Fruit fly (Drosophila melanogaster) whole organism, embryonic: ENCODE data around the gene Rab9D.

ENCODE experiments used
- Atf3 ChIP-seq: fragments of 200-800 bp; sonication (Bioruptor generic); optimal IDR thresholded peaks from 3 replicates; lab custom pipeline; 2016; ENCODE audit warnings: missing biosample characterization, missing genetic modification characterization
- BEAF-32 ChIP-seq: fragments of 200-800 bp; sonication (Bioruptor generic); optimal IDR thresholded peaks from 3 replicates; lab custom pipeline; 2017; ENCODE audit warnings: missing biosample characterization, missing genetic modification characterization, mild to moderate bottlenecking, moderate library complexity, missing genetic modification reagents
- CG10543 ChIP-seq: fragments of 200-800 bp; sonication (Bioruptor generic); optimal IDR thresholded peaks from 3 replicates; lab custom pipeline; 2017; ENCODE audit warnings: missing biosample characterization, mild to moderate bottlenecking, missing genetic modification characterization, moderate library complexity
- CG11085 ChIP-seq: fragments of 200-800 bp; sonication (Bioruptor generic); IDR thresholded peaks from 2 replicates; pipeline ENCODE4 v1.3.6; 2022; ENCODE audit warnings: missing biosample characterization, missing genetic modification characterization
- CG11398 ChIP-seq: fragments of 200-800 bp; sonication (Bioruptor generic); optimal IDR thresholded peaks from 2 replicates; lab custom pipeline; 2016; ENCODE audit warnings: missing biosample characterization, missing genetic modification characterization
- CG11723 ChIP-seq: fragments of 200-800 bp; sonication (Bioruptor generic); optimal IDR thresholded peaks from 2 replicates; lab custom pipeline; 2017; ENCODE audit warnings: missing biosample characterization, mild to moderate bottlenecking, missing genetic modification characterization
- CG14441 ChIP-seq: fragments of 200-800 bp; sonication (Bioruptor generic); IDR thresholded peaks from 2 replicates; pipeline ENCODE4 v1.3.6; 2022; ENCODE audit warnings: missing biosample characterization, missing genetic modification characterization
- CG1602 ChIP-seq: fragments of 200-800 bp; sonication (Bioruptor generic); optimal IDR thresholded peaks from 3 replicates; lab custom pipeline; 2016; ENCODE audit warnings: missing biosample characterization, missing genetic modification characterization
- CG1792 ChIP-seq: fragments of 200-800 bp; sonication (Bioruptor generic); optimal IDR thresholded peaks from 2 replicates; lab custom pipeline; 2016; ENCODE audit warnings: missing biosample characterization, missing genetic modification characterization
- CG2875 ChIP-seq: fragments of 200-800 bp; sonication (Bioruptor generic); optimal IDR thresholded peaks from 2 replicates; lab custom pipeline; 2017; ENCODE audit warnings: missing biosample characterization, mild to moderate bottlenecking, missing genetic modification characterization, missing genetic modification reagents
- CG30431 ChIP-seq: fragments of 200-800 bp; sonication (Bioruptor generic); optimal IDR thresholded peaks from 2 replicates; lab custom pipeline; 2017; ENCODE audit warnings: missing biosample characterization, missing genetic modification characterization
- CG32532 ChIP-seq: fragments of 200-800 bp; sonication (Bioruptor generic); IDR thresholded peaks from 2 replicates; pipeline ENCODE4 v1.3.6; 2022; ENCODE audit warnings: missing biosample characterization, missing genetic modification characterization
- CG3281 ChIP-seq: fragments of 200-800 bp; sonication (Bioruptor generic); optimal IDR thresholded peaks from 3 replicates; lab custom pipeline; 2017; ENCODE audit warnings: missing biosample characterization, mild to moderate bottlenecking, missing genetic modification characterization
- CG3838 ChIP-seq: fragments of 200-800 bp; sonication (Bioruptor generic); optimal IDR thresholded peaks from 3 replicates; lab custom pipeline; 2016; ENCODE audit warnings: missing biosample characterization, missing genetic modification characterization
- CG4617 ChIP-seq: fragments of 200-800 bp; sonication (Bioruptor generic); optimal IDR thresholded peaks from 3 replicates; lab custom pipeline; 2016; ENCODE audit warnings: missing biosample characterization, missing genetic modification characterization, borderline replicate concordance
- CG4730 ChIP-seq: fragments of 200-800 bp; sonication (Bioruptor generic); IDR thresholded peaks from 2 replicates; pipeline ENCODE4 v1.3.6; 2022; ENCODE audit warnings: missing biosample characterization, missing genetic modification characterization
- CG6765 ChIP-seq: fragments of 200-800 bp; sonication (Bioruptor generic); optimal IDR thresholded peaks from 3 replicates; lab custom pipeline; 2017; ENCODE audit warnings: missing biosample characterization, mild to moderate bottlenecking, missing genetic modification characterization
- CG7786 ChIP-seq: fragments of 200-800 bp; sonication (Bioruptor generic); optimal IDR thresholded peaks from 2 replicates; lab custom pipeline; 2016; ENCODE audit warnings: missing biosample characterization, missing genetic modification characterization
- CG9215 ChIP-seq: fragments of 200-800 bp; sonication (Bioruptor generic); IDR thresholded peaks from 2 replicates; pipeline ENCODE4 v1.3.6; 2022; ENCODE audit warnings: missing biosample characterization, missing genetic modification characterization
- CG9797 ChIP-seq: fragments of 200-800 bp; sonication (Bioruptor generic); optimal IDR thresholded peaks from 3 replicates; lab custom pipeline; 2018; ENCODE audit warnings: missing biosample characterization, mild to moderate bottlenecking, missing genetic modification characterization
- Camta ChIP-seq: fragments of 200-800 bp; sonication (Bioruptor generic); optimal IDR thresholded peaks from 2 replicates; lab custom pipeline; 2016; ENCODE audit warnings: missing biosample characterization, missing genetic modification characterization
- Gug ChIP-seq: fragments of 200-800 bp; sonication (Bioruptor generic); IDR thresholded peaks from 4 replicates; pipeline ENCODE4 v1.3.6; 2022; ENCODE audit warnings: missing biosample characterization, missing genetic modification characterization
- HLH3B ChIP-seq: fragments of 200-800 bp; sonication (Bioruptor generic); IDR thresholded peaks from 2 replicates; pipeline ENCODE4 v1.3.6; 2022; ENCODE audit warnings: missing biosample characterization, missing genetic modification characterization
- HLH54F ChIP-seq: fragments of 200-800 bp; sonication (Bioruptor generic); optimal IDR thresholded peaks from 3 replicates; lab custom pipeline; 2016; ENCODE audit warnings: missing biosample characterization, missing genetic modification characterization
- Jarid2 ChIP-seq: fragments of 200-800 bp; sonication (Bioruptor generic); optimal IDR thresholded peaks from 3 replicates; lab custom pipeline; 2017; ENCODE audit warnings: mild to moderate bottlenecking, missing biosample characterization, missing genetic modification reagents, missing genetic modification characterization
- Optix ChIP-seq: fragments of 200-800 bp; sonication (Bioruptor generic); IDR thresholded peaks from 3 replicates; pipeline ENCODE4 v1.3.6; 2022; ENCODE audit warnings: missing biosample characterization, missing genetic modification characterization
- PHDP ChIP-seq: fragments of 200-800 bp; sonication (Bioruptor generic); optimal IDR thresholded peaks from 3 replicates; lab custom pipeline; 2018; ENCODE audit warnings: missing biosample characterization, mild to moderate bottlenecking, missing genetic modification characterization, moderate library complexity
- Poxn ChIP-seq: fragments of 200-800 bp; sonication (Bioruptor generic); IDR thresholded peaks from 2 replicates; pipeline ENCODE4 v1.3.6; 2022; ENCODE audit warnings: missing biosample characterization, missing genetic modification characterization
- Sry-β ChIP-seq: fragments of 200-800 bp; sonication (Bioruptor generic); optimal IDR thresholded peaks from 2 replicates; lab custom pipeline; 2018; ENCODE audit warnings: missing biosample characterization, mild to moderate bottlenecking, missing genetic modification characterization, moderate library complexity
- Ssrp ChIP-seq: fragments of 200-800 bp; sonication (Bioruptor generic); optimal IDR thresholded peaks from 2 replicates; lab custom pipeline; 2018; ENCODE audit warnings: missing biosample characterization, mild to moderate bottlenecking, missing genetic modification characterization, moderate library complexity
- Vsx1 ChIP-seq: fragments of 200-800 bp; sonication (Bioruptor generic); optimal IDR thresholded peaks from 2 replicates; lab custom pipeline; 2017; ENCODE audit warnings: missing biosample characterization, mild to moderate bottlenecking, missing genetic modification characterization, missing genetic modification reagents
- Xbp1 ChIP-seq: fragments of 200-800 bp; sonication (Bioruptor generic); optimal IDR thresholded peaks from 3 replicates; lab custom pipeline; 2016; ENCODE audit warnings: missing biosample characterization, mild to moderate bottlenecking, missing genetic modification characterization
- Xrp1 ChIP-seq: fragments of 200-800 bp; sonication (Bioruptor generic); IDR thresholded peaks from 2 replicates; pipeline ENCODE4 v1.3.6; 2022; ENCODE audit warnings: missing biosample characterization, missing genetic modification characterization
- ara ChIP-seq: fragments of 200-800 bp; sonication (Bioruptor generic); IDR thresholded peaks from 2 replicates; pipeline ENCODE4 v1.3.6; 2022; ENCODE audit warnings: missing biosample characterization, missing genetic modification characterization
- cas ChIP-seq: fragments of 200-800 bp; sonication (Bioruptor generic); IDR thresholded peaks from 2 replicates; pipeline ENCODE4 v1.3.6; 2022; ENCODE audit warnings: missing biosample characterization, missing genetic modification characterization
- dan ChIP-seq: fragments of 200-800 bp; sonication (Bioruptor generic); IDR thresholded peaks from 2 replicates; pipeline ENCODE4 v1.3.6; 2022; ENCODE audit warnings: missing biosample characterization, missing genetic modification characterization
- disco-r ChIP-seq: fragments of 200-800 bp; sonication (Bioruptor generic); optimal IDR thresholded peaks from 2 replicates; lab custom pipeline; 2016; ENCODE audit warnings: missing biosample characterization, missing genetic modification characterization
- dm ChIP-seq: fragments of 200-800 bp; sonication (Bioruptor generic); optimal IDR thresholded peaks from 3 replicates; lab custom pipeline; 2016; ENCODE audit warnings: missing biosample characterization, missing genetic modification characterization
- dpn ChIP-seq, 2 experiments: fragments of 200-800 bp; sonication (Bioruptor generic); optimal IDR thresholded peaks; 3 replicates each; lab custom pipeline; 2016; ENCODE audit warnings: missing biosample characterization in 2 of 2, missing genetic modification characterization in 2 of 2
- gcm2 ChIP-seq: fragments of 200-800 bp; sonication (Bioruptor generic); optimal IDR thresholded peaks from 2 replicates; lab custom pipeline; 2016; ENCODE audit warnings: missing biosample characterization, missing genetic modification characterization
- gsb-n ChIP-seq: fragments of 200-800 bp; sonication (Bioruptor generic); optimal IDR thresholded peaks from 3 replicates; lab custom pipeline; 2018; ENCODE audit warnings: missing biosample characterization, mild to moderate bottlenecking, missing genetic modification characterization
- jing ChIP-seq: fragments of 200-800 bp; sonication (Bioruptor generic); optimal IDR thresholded peaks from 2 replicates; lab custom pipeline; 2018; ENCODE audit warnings: missing biosample characterization, mild to moderate bottlenecking, missing genetic modification characterization
- ken ChIP-seq: fragments of 200-800 bp; sonication (Bioruptor generic); IDR thresholded peaks from 3 replicates; pipeline ENCODE4 v1.3.6; 2022; ENCODE audit warnings: missing biosample characterization, missing genetic modification characterization
- lbe ChIP-seq: fragments of 200-800 bp; sonication (Bioruptor generic); optimal IDR thresholded peaks from 2 replicates; lab custom pipeline; 2016; ENCODE audit warnings: missing biosample characterization, mild to moderate bottlenecking, missing genetic modification characterization
- nerfin-2 ChIP-seq: fragments of 200-800 bp; sonication (Bioruptor generic); IDR thresholded peaks from 2 replicates; pipeline ENCODE4 v1.3.6; 2022; ENCODE audit warnings: missing biosample characterization, missing genetic modification characterization; ENCODE audit not compliant: partially characterized antibody
- phol ChIP-seq: fragments of 200-800 bp; sonication (Bioruptor generic); optimal IDR thresholded peaks from 3 replicates; lab custom pipeline; 2018; ENCODE audit warnings: missing biosample characterization, mild to moderate bottlenecking, missing genetic modification characterization, moderate library complexity
- pita ChIP-seq: fragments of 200-800 bp; sonication (Bioruptor generic); optimal IDR thresholded peaks from 2 replicates; lab custom pipeline; 2017; ENCODE audit warnings: missing biosample characterization, mild to moderate bottlenecking, missing genetic modification characterization
- sens ChIP-seq: fragments of 200-800 bp; sonication (Bioruptor generic); peaks from one replicate; lab custom pipeline; 2016; ENCODE audit warnings: missing biosample characterization, missing genetic modification characterization
- slp2 ChIP-seq: fragments of 200-800 bp; sonication (Bioruptor generic); optimal IDR thresholded peaks from 2 replicates; lab custom pipeline; 2016; ENCODE audit warnings: missing biosample characterization, missing genetic modification characterization
- unpg ChIP-seq: fragments of 200-800 bp; sonication (Bioruptor generic); optimal IDR thresholded peaks from 3 replicates; lab custom pipeline; 2018; ENCODE audit warnings: missing biosample characterization, mild to moderate bottlenecking, missing genetic modification characterization, moderate library complexity
- zf30C ChIP-seq: fragments of 200-800 bp; sonication (Bioruptor generic); optimal IDR thresholded peaks from 3 replicates; lab custom pipeline; 2018; ENCODE audit warnings: missing biosample characterization, mild to moderate bottlenecking, missing genetic modification characterization

Gene Rab9D

dm6 chrX:10570142-10570756, 18.6 kb upstream of the Rab9D start (continued):
- no peak for TF ChIP-seq ara
- TF ChIP-seq Jarid2 (GFP tag; lab: Kevin White, UChicago) = peak; percentile 26
- TF ChIP-seq dan (GFP tag; lab: Robert Waterston, UW) = no peak
- peak; percentile 24 for TF ChIP-seq gcm2 (GFP tag; lab: Kevin White, UChicago)
- TF ChIP-seq nerfin-2 (GFP tag; lab: Robert Waterston, UW) = no peak
- TF ChIP-seq CG7786 (GFP tag; lab: Kevin White, UChicago) = peak; percentile 34
- peak; percentile 56 for TF ChIP-seq PHDP (tag; lab: Kevin White, UChicago)
- TF ChIP-seq CG2875 (GFP tag; lab: Kevin White, UChicago) = peak; percentile 54
- TF ChIP-seq CG3281 = peak; percentile 11
- TF ChIP-seq Optix (GFP tag; lab: Robert Waterston, UW) = peak; percentile 60; the same call in 2 of the 3 replicates
- peak; percentile 4 for TF ChIP-seq CG1602 (GFP tag; lab: Kevin White, UChicago)
- TF ChIP-seq CG30431 (GFP tag; lab: Kevin White, UChicago) = peak; percentile 25
- 0 out of 4 replicates have a peak, but pooled peaks have one; percentile 19 for TF ChIP-seq Gug (GFP tag; lab: Robert Waterston, UW)
- TF ChIP-seq unpg (GFP tag; lab: Kevin White, UChicago) = peak; percentile 64
- TF ChIP-seq CG4617 (GFP tag; lab: Kevin White, UChicago) = peak; percentile 9
- peak; percentile 68 for TF ChIP-seq Xrp1 (GFP tag; lab: Robert Waterston, UW)
- TF ChIP-seq lbe = peak; percentile 25
- TF ChIP-seq Sry-β = no peak
- TF ChIP-seq gsb-n (tag; lab: Kevin White, UChicago) = peak; percentile 33
- peak; percentile 92 for TF ChIP-seq sens (GFP tag; lab: Kevin White, UChicago)
- peak; percentile 38 for TF ChIP-seq Ssrp (tag; lab: Kevin White, UChicago)
- TF ChIP-seq ken = no peak
- no peak for TF ChIP-seq CG6765 (GFP tag; lab: Kevin White, UChicago)
- TF ChIP-seq Vsx1 (GFP tag; lab: Kevin White, UChicago) = no peak
- peak; percentile 23 to 66 for TF ChIP-seq dpn (GFP tag; optimal IDR thresholded peaks at IDR 0.05; lab: Kevin White, UChicago)
- TF ChIP-seq CG9797 (GFP tag; lab: Kevin White, UChicago) = no peak
- TF ChIP-seq Poxn (GFP tag; lab: Robert Waterston, UW) = no peak
- TF ChIP-seq pita = no peak
- peak; percentile 5 for TF ChIP-seq HLH54F
- TF ChIP-seq CG14441 = no peak; the same call in 1 of the 2 replicates
- TF ChIP-seq CG4730 (GFP tag; lab: Robert Waterston, UW) = no peak
- peak; percentile 24 for TF ChIP-seq slp2 (GFP tag; lab: Kevin White, UChicago)
- TF ChIP-seq phol (tag; lab: Kevin White, UChicago) = peak; percentile 56
- peak; percentile 48 for TF ChIP-seq jing (GFP tag; lab: Kevin White, UChicago)
- TF ChIP-seq CG11723 (GFP tag; lab: Kevin White, UChicago) = no peak
- TF ChIP-seq disco-r (GFP tag; lab: Kevin White, UChicago) = peak; percentile 18
- TF ChIP-seq CG9215 (GFP tag; lab: Robert Waterston, UW) = no peak
- no peak for TF ChIP-seq CG1792 (GFP tag; lab: Kevin White, UChicago)
- no peak for TF ChIP-seq BEAF-32 (GFP tag; lab: Kevin White, UChicago)
- TF ChIP-seq Xbp1 (GFP tag; lab: Kevin White, UChicago) = peak; percentile 58
- no peak for TF ChIP-seq CG11398 (GFP tag; lab: Kevin White, UChicago)
- no peak for TF ChIP-seq CG10543 (GFP tag; lab: Kevin White, UChicago)
- no peak for TF ChIP-seq cas (GFP tag; lab: Robert Waterston, UW)
- peak; percentile 20 for TF ChIP-seq Camta (GFP tag; lab: Kevin White, UChicago)
- no peak for TF ChIP-seq CG3838 (GFP tag; lab: Kevin White, UChicago)
- TF ChIP-seq zf30C = no peak
- TF ChIP-seq CG11085 (GFP tag; lab: Robert Waterston, UW) = no peak
- peak; percentile 12 for TF ChIP-seq dm (GFP tag; lab: Kevin White, UChicago)
- peak; percentile 31 for TF ChIP-seq Atf3
- 0 out of 2 replicates have a peak, but pooled peaks have one; percentile 15 for TF ChIP-seq CG32532 (GFP tag; lab: Robert Waterston, UW)
- TF ChIP-seq HLH3B (GFP tag; lab: Robert Waterston, UW) = peak; percentile 63
